Worm (Caenorhabditis elegans): ENCODE measurements around the gene irld-24.

The irld-24 gene

ce11 chrX:13958451-13958850, 28.0 kb upstream of the irld-24 start:
- TF ChIP-seq hmg-4 (GFP tag; optimal IDR thresholded peaks at IDR 0.05) (no peak), B0310.2 (tag; optimal IDR thresholded peaks at IDR 0.05) (no peak), aly-1 (tag; optimal IDR thresholded peaks at IDR 0.05) (no peak), flt-1 (GFP tag; IDR thresholded peaks at IDR 0.05) (no peak), hmbx-1 (tag; optimal IDR thresholded peaks at IDR 0.05) (no peak), tra-4 (tag; optimal IDR thresholded peaks at IDR 0.05) (no peak), hnd-1 (tag; optimal IDR thresholded peaks at IDR 0.05) (no peak), tbx-11 (GFP tag; IDR thresholded peaks at IDR 0.05) (no peak), tbx-37 (GFP tag; conservative IDR thresholded peaks at IDR 0.05) (no peak), sea-1 (GFP tag; conservative IDR thresholded peaks at IDR 0.05) (no peak), ceh-36 (tag; optimal IDR thresholded peaks at IDR 0.05) (no peak), ama-1 (optimal IDR thresholded peaks at IDR 0.05) (no peak), F13C5.2 (tag; optimal IDR thresholded peaks at IDR 0.05) (no peak), ets-7 (tag; optimal IDR thresholded peaks at IDR 0.05) (no peak), scrt-1 (GFP tag; IDR thresholded peaks at IDR 0.05) (no peak), pes-1 (GFP tag; IDR thresholded peaks at IDR 0.05) (no peak), ceh-13 (GFP tag; optimal IDR thresholded peaks at IDR 0.05) (no peak)

ce11 chrX:13959383-13959782, 27.0 kb upstream of the irld-24 start:
- no peak for TF ChIP-seq aly-1 (tag; optimal IDR thresholded peaks at IDR 0.05)
- TF ChIP-seq tbx-11 (GFP tag; IDR thresholded peaks at IDR 0.05), result no peak
- TF ChIP-seq sea-1 (GFP tag; conservative IDR thresholded peaks at IDR 0.05), result no peak
- TF ChIP-seq flt-1 (GFP tag; IDR thresholded peaks at IDR 0.05), result no peak
- no peak for TF ChIP-seq hmbx-1 (tag; optimal IDR thresholded peaks at IDR 0.05)
- no peak for TF ChIP-seq tbx-37 (GFP tag; conservative IDR thresholded peaks at IDR 0.05)
- no peak for TF ChIP-seq pes-1 (GFP tag; IDR thresholded peaks at IDR 0.05)
- no peak for TF ChIP-seq ceh-36 (tag; optimal IDR thresholded peaks at IDR 0.05)
- TF ChIP-seq hmg-4 (GFP tag; optimal IDR thresholded peaks at IDR 0.05), result no peak

- TF ChIP-seq ceh-13 (GFP tag; optimal IDR thresholded peaks at IDR 0.05) (no peak), B0310.2 (tag; optimal IDR thresholded peaks at IDR 0.05) (no peak), ets-7 (tag; optimal IDR thresholded peaks at IDR 0.05) (no peak), tbx-11 (GFP tag; IDR thresholded peaks at IDR 0.05) (no peak), hnd-1 (tag; optimal IDR thresholded peaks at IDR 0.05) (no peak), tra-4 (tag; optimal IDR thresholded peaks at IDR 0.05) (no peak), aly-1 (tag; optimal IDR thresholded peaks at IDR 0.05) (no peak)
These were observed 26.6 kb upstream of the irld-24 start, which contains the start of gene syx-2 for ce11 chrX:13959849-13960248. Gene syx-2 (plus strand): TSS chrX:13960149.

DNA sequence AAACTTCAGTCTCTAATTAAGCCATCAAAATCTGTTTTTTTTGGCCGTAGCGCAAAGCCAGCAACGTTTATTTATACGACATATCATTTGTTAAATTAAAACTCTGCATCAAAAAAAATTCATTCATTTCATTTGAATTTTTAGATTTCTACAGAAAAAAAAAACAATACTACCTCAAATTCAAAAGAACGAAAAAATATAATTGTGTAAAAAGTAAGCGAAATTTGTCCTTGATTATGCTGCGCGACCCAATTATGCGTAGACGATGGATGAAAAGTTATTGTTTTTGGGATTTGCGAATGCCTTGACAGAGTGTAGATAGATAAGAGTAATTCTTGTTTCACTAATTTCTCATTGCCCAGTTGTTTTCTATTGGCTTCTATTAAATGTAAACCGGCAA, 23.2 kb upstream of the irld-24 start, which contains the start of gene F48F7.3:
Gene F48F7.3, plus strand, starts transcription at position 301 of the 400 bp plus-strand sequence.
- TF ChIP-seq tra-4 (tag; optimal IDR thresholded peaks at IDR 0.05) (no peak), hmbx-1 (tag; optimal IDR thresholded peaks at IDR 0.05) (no peak), hnd-1 (tag; optimal IDR thresholded peaks at IDR 0.05) (no peak), ceh-13 (GFP tag; optimal IDR thresholded peaks at IDR 0.05) (no peak), scrt-1 (GFP tag; IDR thresholded peaks at IDR 0.05) (no peak), tbx-37 (GFP tag; conservative IDR thresholded peaks at IDR 0.05) (no peak), ama-1 (optimal IDR thresholded peaks at IDR 0.05) (no peak), sea-1 (GFP tag; conservative IDR thresholded peaks at IDR 0.05) (no peak), ceh-36 (tag; optimal IDR thresholded peaks at IDR 0.05) (no peak), ets-7 (tag; optimal IDR thresholded peaks at IDR 0.05) (no peak), hmg-4 (GFP tag; optimal IDR thresholded peaks at IDR 0.05) (no peak), pes-1 (GFP tag; IDR thresholded peaks at IDR 0.05) (no peak), flt-1 (GFP tag; IDR thresholded peaks at IDR 0.05) (no peak), B0310.2 (tag; optimal IDR thresholded peaks at IDR 0.05) (no peak), F13C5.2 (tag; optimal IDR thresholded peaks at IDR 0.05) (no peak), aly-1 (tag; optimal IDR thresholded peaks at IDR 0.05) (no peak), tbx-11 (GFP tag; IDR thresholded peaks at IDR 0.05) (no peak)

DNA sequence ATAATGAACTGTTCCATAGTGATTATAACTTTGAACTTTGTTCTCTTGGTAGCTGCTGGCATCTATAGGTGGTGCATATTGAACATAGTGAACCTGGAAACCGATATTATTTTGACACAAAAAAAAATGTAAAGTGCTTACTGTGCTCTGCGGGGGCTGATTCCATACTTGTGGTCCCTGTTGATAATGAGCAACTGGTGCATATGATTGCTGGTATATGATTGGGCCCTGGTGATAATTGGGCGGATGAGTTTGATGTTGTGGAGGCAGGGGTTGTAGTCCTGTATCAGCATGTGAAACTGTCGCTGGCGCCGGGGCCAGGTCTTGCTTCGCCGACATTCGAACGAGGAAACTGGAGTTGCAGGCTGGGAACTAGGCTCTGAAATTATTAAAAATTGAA, 18.1 kb upstream of the irld-24 start, which contains the start of gene pqn-39:
Gene pqn-39, minus strand, starts transcription at position 385 of the 400 bp plus-strand sequence.
- TF ChIP-seq ets-7 (tag; optimal IDR thresholded peaks at IDR 0.05), result no peak
- TF ChIP-seq hmbx-1 (tag; optimal IDR thresholded peaks at IDR 0.05), result no peak
- no peak for TF ChIP-seq pes-1 (GFP tag; IDR thresholded peaks at IDR 0.05)
- TF ChIP-seq ama-1 (optimal IDR thresholded peaks at IDR 0.05), result no peak
- no peak for TF ChIP-seq hnd-1 (tag; optimal IDR thresholded peaks at IDR 0.05)
- TF ChIP-seq aly-1 (tag; optimal IDR thresholded peaks at IDR 0.05), result no peak
- no peak for TF ChIP-seq tbx-37 (GFP tag; conservative IDR thresholded peaks at IDR 0.05)
- TF ChIP-seq F13C5.2 (tag; optimal IDR thresholded peaks at IDR 0.05), result no peak
- no peak for TF ChIP-seq sea-1 (GFP tag; conservative IDR thresholded peaks at IDR 0.05)
- TF ChIP-seq ceh-13 (GFP tag; optimal IDR thresholded peaks at IDR 0.05), result no peak
- TF ChIP-seq B0310.2 (tag; optimal IDR thresholded peaks at IDR 0.05), result no peak
- no peak for TF ChIP-seq tbx-11 (GFP tag; IDR thresholded peaks at IDR 0.05)
- no peak for TF ChIP-seq flt-1 (GFP tag; IDR thresholded peaks at IDR 0.05)
- TF ChIP-seq ceh-36 (tag; optimal IDR thresholded peaks at IDR 0.05), result no peak
- no peak for TF ChIP-seq hmg-4 (GFP tag; optimal IDR thresholded peaks at IDR 0.05)
- no peak for TF ChIP-seq scrt-1 (GFP tag; IDR thresholded peaks at IDR 0.05)
- no peak for TF ChIP-seq tra-4 (tag; optimal IDR thresholded peaks at IDR 0.05)

DNA sequence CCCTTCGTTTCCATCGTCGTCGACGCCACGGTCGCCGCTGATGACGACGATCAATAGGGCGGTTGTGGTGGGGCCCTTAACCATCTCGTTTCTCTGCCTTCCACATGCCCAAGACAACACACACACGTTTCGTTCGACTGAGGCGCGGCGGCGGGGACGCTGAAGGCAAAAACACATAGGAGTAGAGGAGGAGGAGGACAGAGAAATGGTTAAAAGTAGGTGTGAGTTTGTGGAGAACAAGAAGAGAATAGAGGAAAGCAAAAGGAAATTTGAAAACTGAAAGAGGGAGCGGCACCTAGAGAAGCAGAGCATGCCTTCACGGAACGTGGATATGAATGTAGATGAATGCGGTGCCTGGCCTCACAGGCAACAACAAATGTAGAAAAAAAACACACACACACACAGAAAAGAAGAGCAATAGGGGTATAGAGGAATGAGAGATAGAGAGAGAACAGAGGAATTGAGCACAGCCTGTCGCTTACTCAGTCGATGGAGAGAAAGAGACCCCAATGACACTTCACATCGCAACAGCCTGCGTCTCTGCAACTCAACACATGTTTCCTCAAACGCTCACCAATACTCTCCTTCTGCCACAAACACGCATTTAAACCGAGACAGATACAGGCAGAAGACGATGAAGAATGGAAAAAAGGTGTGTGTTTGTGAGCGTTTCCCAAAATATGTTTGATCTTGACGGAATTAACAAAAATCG, 17.0 kb upstream of the irld-24 start:
- TF ChIP-seq hmg-4 (GFP tag; optimal IDR thresholded peaks at IDR 0.05) (peak; percentile 74), tbx-37 (GFP tag; conservative IDR thresholded peaks at IDR 0.05) (0 out of 2 replicates have a peak, but pooled peaks have one; percentile 7), ceh-13 (GFP tag; optimal IDR thresholded peaks at IDR 0.05) (no peak)

DNA sequence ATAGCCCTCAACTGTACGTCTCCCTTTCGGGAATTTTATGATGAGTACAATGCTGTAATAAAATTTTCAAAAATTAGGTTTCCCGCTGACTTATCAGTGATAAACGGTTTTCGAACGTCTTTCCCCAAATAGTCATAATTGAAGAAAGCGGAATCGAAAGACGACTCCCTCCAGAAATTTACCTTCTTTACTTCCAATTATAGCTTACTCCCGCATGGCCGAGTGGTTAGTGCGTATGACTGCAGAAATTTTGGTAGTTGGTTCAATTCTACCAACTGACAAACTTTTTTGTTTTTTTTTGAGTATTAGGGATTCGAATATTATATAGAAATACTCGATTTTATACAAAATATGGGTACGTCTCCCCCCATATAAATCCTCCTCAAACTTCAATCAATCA, 13.3 kb upstream of the irld-24 start:
- TF ChIP-seq pes-1 (GFP tag; IDR thresholded peaks at IDR 0.05), result peak; percentile 15; the same call in 1 of the 2 replicates
- 0 out of 2 replicates have a peak, but pooled peaks have one; percentile 34 for TF ChIP-seq tbx-37 (GFP tag; conservative IDR thresholded peaks at IDR 0.05)
- 0 out of 2 replicates have a peak, but pooled peaks have one; percentile 7 for TF ChIP-seq sea-1 (GFP tag; conservative IDR thresholded peaks at IDR 0.05)
- 0 out of 2 replicates have a peak, but pooled peaks have one; percentile 4 for TF ChIP-seq flt-1 (GFP tag; IDR thresholded peaks at IDR 0.05)
